Worm (Caenorhabditis elegans) whole organism, L2 larva: Measurements from ENCODE around the gene C06G1.1.

Experiments used
- R02D3.7 ChIP-seq: fragments of 150-350 bp; optimal IDR thresholded peaks from 2 replicates; lab custom pipeline; 2014; ENCODE audit warnings: missing biosample characterization, missing genetic modification characterization
- alr-1 ChIP-seq: fragments of 150-350 bp; optimal IDR thresholded peaks from 2 replicates; lab custom pipeline; 2014; ENCODE audit warnings: missing biosample characterization, missing genetic modification characterization
- ama-1 ChIP-seq: fragments of 150-350 bp; optimal IDR thresholded peaks from 2 replicates; lab custom pipeline; 2018; ENCODE audit warnings: inconsistent platforms
- elt-3 ChIP-seq: sonication (generic microtip); optimal IDR thresholded peaks from 2 replicates; lab custom pipeline; 2017; ENCODE audit warnings: missing biosample characterization, missing genetic modification characterization
- lin-39 ChIP-seq: fragments of 150-350 bp; optimal IDR thresholded peaks from 2 replicates; lab custom pipeline; 2014; ENCODE audit warnings: missing biosample characterization, missing genetic modification reagents, missing genetic modification characterization
- nhr-129 ChIP-seq: fragments of 150-350 bp; optimal IDR thresholded peaks from 2 replicates; lab custom pipeline; 2014; ENCODE audit warnings: missing biosample characterization, missing genetic modification characterization
- nhr-25 ChIP-seq: fragments of 150-350 bp; sonication (generic microtip); optimal IDR thresholded peaks from 3 replicates; lab custom pipeline; 2014; ENCODE audit warnings: missing biosample characterization, missing genetic modification characterization
- nhr-77 ChIP-seq: fragments of 150-350 bp; optimal IDR thresholded peaks from 2 replicates; lab custom pipeline; 2014; ENCODE audit warnings: missing biosample characterization, missing genetic modification characterization
- skn-1 ChIP-seq: sonication (generic microtip); optimal IDR thresholded peaks from 2 replicates; lab custom pipeline; 2017; ENCODE audit warnings: missing biosample characterization, missing genetic modification characterization
- snpc-4 ChIP-seq: fragments of 150-350 bp; optimal IDR thresholded peaks from 2 replicates; lab custom pipeline; 2014; ENCODE audit warnings: missing biosample characterization, missing genetic modification characterization
- unc-55 ChIP-seq: fragments of 150-350 bp; sonication (generic microtip); optimal IDR thresholded peaks from 3 replicates; lab custom pipeline; 2014; ENCODE audit warnings: missing biosample characterization, missing genetic modification reagents, missing genetic modification characterization
- unc-62 ChIP-seq: fragments of 150-350 bp; optimal IDR thresholded peaks from 2 replicates; lab custom pipeline; 2014; ENCODE audit warnings: missing biosample characterization, missing genetic modification reagents, missing genetic modification characterization
- ztf-4 ChIP-seq: fragments of 150-350 bp; optimal IDR thresholded peaks from 2 replicates; lab custom pipeline; 2014; ENCODE audit warnings: missing biosample characterization, missing genetic modification characterization

DNA sequence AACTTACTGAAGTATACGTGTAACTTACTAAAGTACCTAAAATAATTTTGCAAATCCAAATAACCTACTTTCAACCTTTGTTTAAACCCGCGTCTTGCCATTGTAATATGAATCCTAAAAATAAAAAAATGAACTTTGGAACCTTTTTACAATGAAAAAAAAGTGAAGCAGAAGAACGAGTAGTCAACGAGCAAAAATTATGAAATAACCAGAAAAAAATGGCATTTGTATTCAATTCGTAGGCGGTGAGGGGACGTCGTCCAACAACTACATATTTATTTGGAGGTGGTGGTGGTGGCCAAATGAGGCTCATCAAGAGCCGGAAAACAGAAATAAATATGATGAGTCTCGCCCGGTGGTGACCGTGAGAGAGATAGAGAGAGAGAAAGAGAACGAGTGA is 29.6 kb downstream of the C06G1.1 start, which contains the start of gene F43B10.1:
- TF ChIP-seq nhr-129 (tag; lab: Kevin White, UChicago) (no peak), nhr-25 (tag; lab: Kevin White, UChicago) (no peak), lin-39 (no peak), ama-1 (lab: Kevin White, UChicago) (no peak), ztf-4 (tag; lab: Kevin White, UChicago) (no peak), unc-62 (GFP tag; lab: Kevin White, UChicago) (no peak), nhr-77 (tag; lab: Kevin White, UChicago) (no peak), elt-3 (tag; lab: Kevin White, UChicago) (no peak), snpc-4 (tag; lab: Kevin White, UChicago) (no peak), skn-1 (tag; lab: Kevin White, UChicago) (no peak), R02D3.7 (tag; lab: Kevin White, UChicago) (no peak), alr-1 (tag; lab: Kevin White, UChicago) (no peak), unc-55 (GFP tag; lab: Kevin White, UChicago) (no peak)
